Worm (Caenorhabditis elegans) whole organism, early embryonic: ENCODE measurements around the gene nhr-99.

Experiments used
- B0310.2 ChIP-seq: sonication (generic microtip); optimal IDR thresholded peaks from 2 replicates; lab custom pipeline; 2016; ENCODE audit warnings: mild to moderate bottlenecking, missing genetic modification characterization, missing compliant biosample characterization
- ama-1 ChIP-seq: fragments of 150-350 bp; optimal IDR thresholded peaks from 2 replicates; lab custom pipeline; 2014
- ceh-13 ChIP-seq: fragments of 200-800 bp; sonication (Bioruptor generic); optimal IDR thresholded peaks from 2 replicates; lab custom pipeline; 2018; ENCODE audit warnings: mild to moderate bottlenecking, missing genetic modification characterization, missing compliant biosample characterization
- hmg-4 ChIP-seq: fragments of 200-800 bp; sonication (Bioruptor generic); optimal IDR thresholded peaks from 2 replicates; lab custom pipeline; 2018; ENCODE audit warnings: mild to moderate bottlenecking, missing genetic modification characterization, missing compliant biosample characterization
- pes-1 ChIP-seq: fragments of 200-800 bp; sonication (Bioruptor generic); IDR thresholded peaks from 2 replicates; pipeline ENCODE4 v1.3.6; 2022; ENCODE audit warnings: missing genetic modification reagents, missing genetic modification characterization, missing compliant biosample characterization
- tbx-11 ChIP-seq: fragments of 200-800 bp; sonication (Bioruptor generic); IDR thresholded peaks from 2 replicates; pipeline ENCODE4 v1.3.6; 2022; ENCODE audit warnings: missing genetic modification characterization, missing compliant biosample characterization

DNA sequence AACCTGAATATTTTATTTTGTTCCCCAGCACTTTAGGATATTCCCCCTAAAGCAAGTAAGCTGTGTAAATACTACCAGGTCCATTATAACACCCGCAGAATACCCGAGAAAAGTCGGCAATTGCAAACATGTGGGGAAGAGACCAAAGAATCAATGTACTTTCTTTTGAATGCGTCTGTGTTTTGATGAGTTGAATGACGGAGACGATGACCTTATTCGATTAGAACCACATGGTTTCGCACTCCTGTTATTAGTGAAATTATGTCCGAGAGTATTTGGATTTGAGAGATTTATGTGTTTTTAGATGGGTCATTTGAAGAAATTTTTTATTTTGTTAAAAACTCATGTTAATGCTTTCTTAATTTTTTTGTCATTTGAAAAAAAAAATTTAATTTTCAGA is 9.2 kb upstream of the nhr-99 start:
- TF ChIP-seq hmg-4 (GFP tag; lab: Kevin White, UChicago) = no peak
- TF ChIP-seq ama-1 (lab: Kevin White, UChicago) = no peak
- no peak for TF ChIP-seq ceh-13 (GFP tag; lab: Kevin White, UChicago)
- TF ChIP-seq pes-1 (GFP tag; lab: Robert Waterston, UW) = no peak
- no peak for TF ChIP-seq B0310.2 (tag; lab: Kevin White, UChicago)
- TF ChIP-seq tbx-11 (GFP tag; lab: Robert Waterston, UW) = no peak
